Fruit fly (Drosophila melanogaster) Kc167 (cell line): Measurements from ENCODE around the gene Spn77Bc.

Source experiments
- Myc ChIP-seq: fragments of >200 bp; optimal IDR thresholded peaks from 2 replicates; lab custom pipeline; 2017; ENCODE audit warnings: missing external identifiers
- Sin3A ChIP-seq: fragments of >200 bp; optimal IDR thresholded peaks from 2 replicates; lab custom pipeline; 2018; ENCODE audit warnings: missing external identifiers
- h ChIP-seq: fragments of >200 bp; optimal IDR thresholded peaks from 3 replicates; lab custom pipeline; 2018; ENCODE audit warnings: missing external identifiers
- insv ChIP-seq: fragments of >200 bp; optimal IDR thresholded peaks from 3 replicates; lab custom pipeline; 2018; ENCODE audit warnings: missing external identifiers
- psq ChIP-seq: fragments of >200 bp; optimal IDR thresholded peaks from 2 replicates; lab custom pipeline; 2017; ENCODE audit warnings: missing external identifiers

dm6 chr3L:20376564-20376920 is 34.1 kb downstream of the Spn77Bc start:
- TF ChIP-seq Myc (lab: Kevin White, UChicago) = no peak
- no peak for TF ChIP-seq insv
- TF ChIP-seq h = no peak
- no peak for TF ChIP-seq Sin3A (lab: Kevin White, UChicago)
- no peak for TF ChIP-seq psq (lab: Kevin White, UChicago)
